Worm (Caenorhabditis elegans) whole organism, midembryonic: ENCODE data around the gene Y49F6B.20.

Source experiments
- cog-1 ChIP-seq: sonication (generic microtip); optimal IDR thresholded peaks from 2 replicates; lab custom pipeline; 2016; ENCODE audit warnings: missing genetic modification characterization, missing compliant biosample characterization
- klf-2 ChIP-seq: fragments of 200-800 bp; sonication (Bioruptor generic); conservative IDR thresholded peaks from 2 replicates; pipeline ENCODE4 v1.3.6; 2022; ENCODE audit warnings: missing genetic modification reagents, missing genetic modification characterization, missing compliant biosample characterization
- ref-1 ChIP-seq: fragments of 200-800 bp; sonication (Bioruptor generic); conservative IDR thresholded peaks from 2 replicates; pipeline ENCODE4 v1.3.6; 2022; ENCODE audit warnings: missing genetic modification reagents, missing genetic modification characterization, missing compliant biosample characterization
- tab-1 ChIP-seq: fragments of 200-800 bp; sonication (Bioruptor generic); IDR thresholded peaks from 2 replicates; pipeline ENCODE4 v1.3.6; 2022; ENCODE audit warnings: missing genetic modification characterization, missing compliant biosample characterization
- ztf-29 ChIP-seq: fragments of 200-800 bp; sonication (Bioruptor generic); IDR thresholded peaks from 2 replicates; pipeline ENCODE4 v1.3.6; 2022; ENCODE audit warnings: missing genetic modification reagents, missing genetic modification characterization, missing compliant biosample characterization

ce11 chrII:3429400-3429799 is 41.0 kb downstream of the Y49F6B.20 start, which contains the start of gene C16C8.18:
- TF ChIP-seq tab-1 (GFP tag; lab: Robert Waterston, UW): no peak
- no peak for TF ChIP-seq cog-1
- no peak for TF ChIP-seq ref-1
- TF ChIP-seq ztf-29 (GFP tag; lab: Robert Waterston, UW): no peak
- no peak for TF ChIP-seq klf-2 (GFP tag; lab: Robert Waterston, UW)
